Worm (Caenorhabditis elegans): Measurements from ENCODE around the gene M163.8.

M163.8 gene

ce11 chrX:14489945-14490344 lies 5.0 kb downstream of the M163.8 start, which contains the start of gene his-24:
his-24 (plus strand) TSS chrX:14490094.
- no peak for TF ChIP-seq nhr-67 (tag; optimal IDR thresholded peaks at IDR 0.05)
- TF ChIP-seq fkh-10 (GFP tag; optimal IDR thresholded peaks at IDR 0.05) = no peak
- peak; percentile 16 for TF ChIP-seq R02D3.7 (tag; optimal IDR thresholded peaks at IDR 0.05)
- no peak for TF ChIP-seq lin-15B (tag; optimal IDR thresholded peaks at IDR 0.05)
- TF ChIP-seq lin-39 (tag; optimal IDR thresholded peaks at IDR 0.05) = peak; percentile 92
- TF ChIP-seq ceh-82 (tag; optimal IDR thresholded peaks at IDR 0.05) = peak; percentile 38
- TF ChIP-seq unc-39 (tag; optimal IDR thresholded peaks at IDR 0.05) = no peak
- TF ChIP-seq ztf-4 (tag; optimal IDR thresholded peaks at IDR 0.05) = no peak
- TF ChIP-seq tbx-2 (tag; optimal IDR thresholded peaks at IDR 0.05) = peak; percentile 18
- TF ChIP-seq jun-1 (tag; optimal IDR thresholded peaks at IDR 0.05) = peak; percentile 60
- peak; percentile 75 for TF ChIP-seq lsy-12 (tag; optimal IDR thresholded peaks at IDR 0.05)
- no peak for TF ChIP-seq ceh-28 (tag; optimal IDR thresholded peaks at IDR 0.05)
- peak; percentile 72 for TF ChIP-seq nfya-1 (tag; optimal IDR thresholded peaks at IDR 0.05; ENCODE audit: insufficient read depth)
- peak; percentile 3 for TF ChIP-seq nhr-77 (tag; optimal IDR thresholded peaks at IDR 0.05)
- no peak for TF ChIP-seq mml-1 (tag; optimal IDR thresholded peaks at IDR 0.05)
- no peak for TF ChIP-seq nhr-76 (tag; optimal IDR thresholded peaks at IDR 0.05)
- peak; percentile 86 for TF ChIP-seq nhr-23 (tag; optimal IDR thresholded peaks at IDR 0.05)
- no peak for TF ChIP-seq pqm-1 (tag; optimal IDR thresholded peaks at IDR 0.05)
- no peak for TF ChIP-seq ZK546.5 (tag; optimal IDR thresholded peaks at IDR 0.05)
- no peak for TF ChIP-seq fkh-2 (tag; optimal IDR thresholded peaks at IDR 0.05)
- no peak for TF ChIP-seq ceh-9 (tag; optimal IDR thresholded peaks at IDR 0.05)
- peak; percentile 56 for TF ChIP-seq hmg-11 (tag; optimal IDR thresholded peaks at IDR 0.05)
- peak; percentile 91 for TF ChIP-seq ama-1 (optimal IDR thresholded peaks at IDR 0.05)
- TF ChIP-seq skn-1 (tag; optimal IDR thresholded peaks at IDR 0.05) = peak; percentile 82
- peak; percentile 33 for TF ChIP-seq snpc-4 (tag; optimal IDR thresholded peaks at IDR 0.05)
- TF ChIP-seq mdl-1 (tag; optimal IDR thresholded peaks at IDR 0.05) = no peak
- TF ChIP-seq nhr-43 (tag; optimal IDR thresholded peaks at IDR 0.05; ENCODE audit: poor library complexity, severe bottlenecking) = peak; percentile 60
- TF ChIP-seq nhr-11 (tag; optimal IDR thresholded peaks at IDR 0.05) = no peak
- TF ChIP-seq fos-1 (tag; optimal IDR thresholded peaks at IDR 0.05) = no peak
- TF ChIP-seq elt-3 (tag; optimal IDR thresholded peaks at IDR 0.05) = peak in 1 of 3 experiments; percentile 10
- no peak for TF ChIP-seq nhr-237 (tag; optimal IDR thresholded peaks at IDR 0.05)
- TF ChIP-seq eor-1 (tag; optimal IDR thresholded peaks at IDR 0.05) = no peak
- TF ChIP-seq zag-1 (tag; optimal IDR thresholded peaks at IDR 0.05) = no peak
- no peak for TF ChIP-seq aly-2 (tag; optimal IDR thresholded peaks at IDR 0.05)
- TF ChIP-seq elt-2 (tag; optimal IDR thresholded peaks at IDR 0.05) = peak; percentile 59
- peak; percentile 81 for TF ChIP-seq pha-4 (tag; optimal IDR thresholded peaks at IDR 0.05)
- TF ChIP-seq unc-62 (GFP tag; optimal IDR thresholded peaks at IDR 0.05) = no peak
- TF ChIP-seq egl-27 (tag; optimal IDR thresholded peaks at IDR 0.05) = peak; percentile 49
- no peak for TF ChIP-seq nhr-28 (tag; optimal IDR thresholded peaks at IDR 0.05)
- TF ChIP-seq elt-1 (tag; optimal IDR thresholded peaks at IDR 0.05) = peak; percentile 7
- TF ChIP-seq nhr-12 (tag; optimal IDR thresholded peaks at IDR 0.05) = no peak
- TF ChIP-seq ztf-11 (tag; optimal IDR thresholded peaks at IDR 0.05) = no peak
- no peak for TF ChIP-seq ceh-16 (tag; optimal IDR thresholded peaks at IDR 0.05)
- TF ChIP-seq sea-2 (GFP tag; optimal IDR thresholded peaks at IDR 0.05) = no peak
- TF ChIP-seq daf-12 (tag; optimal IDR thresholded peaks at IDR 0.05) = no peak
- no peak for TF ChIP-seq egl-5 (tag; optimal IDR thresholded peaks at IDR 0.05)
- peak; percentile 94 for TF ChIP-seq nhr-25 (tag; optimal IDR thresholded peaks at IDR 0.05)

- TF ChIP-seq nhr-23 (tag; optimal IDR thresholded peaks at IDR 0.05) (no peak), nhr-11 (tag; optimal IDR thresholded peaks at IDR 0.05) (no peak), elt-1 (tag; optimal IDR thresholded peaks at IDR 0.05) (no peak), ZK546.5 (tag; optimal IDR thresholded peaks at IDR 0.05) (no peak), egl-27 (tag; optimal IDR thresholded peaks at IDR 0.05) (no peak), skn-1 (tag; optimal IDR thresholded peaks at IDR 0.05) (no peak), zag-1 (tag; optimal IDR thresholded peaks at IDR 0.05) (no peak), aly-2 (tag; optimal IDR thresholded peaks at IDR 0.05) (no peak), fkh-10 (GFP tag; optimal IDR thresholded peaks at IDR 0.05) (no peak), nhr-237 (tag; optimal IDR thresholded peaks at IDR 0.05) (no peak), nfya-1 (tag; optimal IDR thresholded peaks at IDR 0.05; ENCODE audit: insufficient read depth) (no peak), nhr-28 (tag; optimal IDR thresholded peaks at IDR 0.05) (no peak), lin-15B (tag; optimal IDR thresholded peaks at IDR 0.05) (no peak), elt-2 (tag; optimal IDR thresholded peaks at IDR 0.05) (no peak), pqm-1 (tag; optimal IDR thresholded peaks at IDR 0.05) (no peak), nhr-25 (tag; optimal IDR thresholded peaks at IDR 0.05) (no peak), nhr-67 (tag; optimal IDR thresholded peaks at IDR 0.05) (no peak)
These were observed 5.6 kb downstream of the M163.8 start for ce11 chrX:14490486-14490885.
